Worm (Caenorhabditis elegans): Measurements from ENCODE around the gene C18H7.1.

C18H7.1 gene

ce11 chrIV:601595-601994, 13.7 kb upstream of the C18H7.1 start, which contains the start of gene srt-59:
srt-59 (minus strand) TSS chrIV:601695.
- TF ChIP-seq blmp-1 (tag; optimal IDR thresholded peaks at IDR 0.05) (no peak), nhr-237 (tag; optimal IDR thresholded peaks at IDR 0.05) (no peak)

DNA sequence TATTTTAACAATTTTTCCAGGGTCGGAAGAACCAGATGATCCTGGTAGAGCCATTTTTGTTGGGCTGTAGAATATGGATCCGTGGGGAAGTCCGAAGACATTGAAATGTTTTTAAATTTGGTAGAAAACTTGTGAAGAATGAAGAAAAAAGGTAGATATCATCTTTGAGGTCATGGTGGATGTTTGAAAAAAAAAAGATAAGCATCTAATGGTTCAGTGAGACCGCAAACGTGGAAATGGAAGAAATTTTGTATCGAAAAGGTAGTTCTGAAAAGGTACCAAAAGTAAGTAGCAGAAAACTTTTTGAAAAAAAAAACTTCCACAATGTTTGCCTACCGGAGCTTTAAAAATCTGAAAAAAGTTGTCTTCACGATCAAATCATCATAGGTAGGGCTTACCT, 11.8 kb upstream of the C18H7.1 start, which contains the start of gene prmt-4:
prmt-4 (minus strand) TSS at position 101 of the 400 bp plus-strand sequence.
- TF ChIP-seq lsy-2 (tag; optimal IDR thresholded peaks at IDR 0.05) = no peak
- no peak for TF ChIP-seq elt-3 (tag; optimal IDR thresholded peaks at IDR 0.05)
- TF ChIP-seq unc-39 (tag; optimal IDR thresholded peaks at IDR 0.05) = no peak
- TF ChIP-seq nhr-237 (tag; optimal IDR thresholded peaks at IDR 0.05) = no peak
- TF ChIP-seq unc-62 (GFP tag; optimal IDR thresholded peaks at IDR 0.05) = no peak
- TF ChIP-seq mls-2 (tag; optimal IDR thresholded peaks at IDR 0.05) = no peak
- TF ChIP-seq ceh-83 (GFP tag; optimal IDR thresholded peaks at IDR 0.05) = no peak
- TF ChIP-seq pha-4 (tag; optimal IDR thresholded peaks at IDR 0.05) = no peak
- TF ChIP-seq cnd-1 (tag; optimal IDR thresholded peaks at IDR 0.05) = no peak
- no peak for TF ChIP-seq ham-2 (GFP tag; optimal IDR thresholded peaks at IDR 0.05)
- no peak for TF ChIP-seq ces-1 (GFP tag; optimal IDR thresholded peaks at IDR 0.05)
- TF ChIP-seq blmp-1 (tag; optimal IDR thresholded peaks at IDR 0.05) = no peak
- TF ChIP-seq zip-8 (tag; optimal IDR thresholded peaks at IDR 0.05) = no peak
- TF ChIP-seq ceh-39 (tag; optimal IDR thresholded peaks at IDR 0.05) = no peak
- no peak for TF ChIP-seq nhr-76 (tag; optimal IDR thresholded peaks at IDR 0.05)
- no peak for TF ChIP-seq lin-32 (GFP tag; optimal IDR thresholded peaks at IDR 0.05)
- TF ChIP-seq nhr-12 (tag; optimal IDR thresholded peaks at IDR 0.05) = no peak
- TF ChIP-seq unc-120 (tag; optimal IDR thresholded peaks at IDR 0.05; ENCODE audit: poor library complexity, severe bottlenecking) = no peak
- TF ChIP-seq mab-5 (tag; optimal IDR thresholded peaks at IDR 0.05) = no peak
- no peak for TF ChIP-seq lin-13 (tag; optimal IDR thresholded peaks at IDR 0.05)

ce11 chrIV:604144-604543, 11.2 kb upstream of the C18H7.1 start, which contains the start of gene col-102:
col-102 (plus strand) TSS chrIV:604444.
- TF ChIP-seq ces-1 (GFP tag; optimal IDR thresholded peaks at IDR 0.05) (no peak), nhr-76 (tag; optimal IDR thresholded peaks at IDR 0.05) (no peak), hlh-1 (tag; optimal IDR thresholded peaks at IDR 0.05) (no peak), sptf-1 (tag; optimal IDR thresholded peaks at IDR 0.05) (no peak), unc-120 (tag; optimal IDR thresholded peaks at IDR 0.05; ENCODE audit: poor library complexity, severe bottlenecking) (no peak), drap-1 (GFP tag; optimal IDR thresholded peaks at IDR 0.05) (no peak), ceh-39 (tag; optimal IDR thresholded peaks at IDR 0.05) (no peak), mep-1 (tag; optimal IDR thresholded peaks at IDR 0.05) (no peak), nhr-12 (tag; optimal IDR thresholded peaks at IDR 0.05) (no peak), elt-1 (tag; optimal IDR thresholded peaks at IDR 0.05; ENCODE audit: borderline replicate concordance, insufficient read depth) (no peak), lin-13 (tag; optimal IDR thresholded peaks at IDR 0.05) (no peak), mab-5 (tag; optimal IDR thresholded peaks at IDR 0.05) (no peak), M03D4.4 (tag; optimal IDR thresholded peaks at IDR 0.05) (no peak), cnd-1 (tag; optimal IDR thresholded peaks at IDR 0.05) (no peak), unc-39 (tag; optimal IDR thresholded peaks at IDR 0.05) (no peak), snpc-4 (tag; optimal IDR thresholded peaks at IDR 0.05) (no peak), zip-8 (tag; optimal IDR thresholded peaks at IDR 0.05) (no peak), lsy-2 (tag; optimal IDR thresholded peaks at IDR 0.05) (no peak)

ce11 chrIV:604817-605216, 10.5 kb upstream of the C18H7.1 start:
- TF ChIP-seq ceh-43 (GFP tag; optimal IDR thresholded peaks at IDR 0.05) (no peak), nhr-2 (tag; optimal IDR thresholded peaks at IDR 0.05) (no peak), flh-1 (GFP tag; optimal IDR thresholded peaks at IDR 0.05) (no peak), unc-62 (GFP tag; optimal IDR thresholded peaks at IDR 0.05) (no peak), M03D4.4 (tag; optimal IDR thresholded peaks at IDR 0.05) (no peak), ceh-83 (GFP tag; optimal IDR thresholded peaks at IDR 0.05) (no peak), pha-4 (tag; optimal IDR thresholded peaks at IDR 0.05) (no peak), lin-32 (GFP tag; optimal IDR thresholded peaks at IDR 0.05) (no peak), sem-2 (GFP tag; optimal IDR thresholded peaks at IDR 0.05) (no peak), nhr-237 (tag; optimal IDR thresholded peaks at IDR 0.05) (no peak), bed-3 (GFP tag; optimal IDR thresholded peaks at IDR 0.05) (no peak)

- TF ChIP-seq ceh-39 (tag; optimal IDR thresholded peaks at IDR 0.05) (no peak), bed-3 (GFP tag; optimal IDR thresholded peaks at IDR 0.05) (peak; percentile 14), pha-4 (tag; optimal IDR thresholded peaks at IDR 0.05) (no peak), sptf-1 (tag; optimal IDR thresholded peaks at IDR 0.05) (peak; percentile 18), mls-2 (tag; optimal IDR thresholded peaks at IDR 0.05) (peak; percentile 27)
Observed at ce11 chrIV:605431-605830, 9.9 kb upstream of the C18H7.1 start.

Data from whole organism, mixed stage, embryonic.